Worm (Caenorhabditis elegans) whole organism, midembryonic: ENCODE results near the gene str-246.

Source experiments
- flt-1 ChIP-seq: fragments of 200-800 bp; sonication (Bioruptor generic); IDR thresholded peaks from 2 replicates; pipeline ENCODE4 v1.3.6; 2022; ENCODE audit warnings: missing genetic modification characterization, missing compliant biosample characterization
- med-1 ChIP-seq: sonication (generic microtip); optimal IDR thresholded peaks from 2 replicates; lab custom pipeline; 2017; ENCODE audit warnings: missing genetic modification characterization, mild to moderate bottlenecking, missing compliant biosample characterization, antibody characterized with exemption, missing genetic modification reagents; ENCODE audit not compliant: insufficient read depth
- ref-1 ChIP-seq: fragments of 200-800 bp; sonication (Bioruptor generic); conservative IDR thresholded peaks from 2 replicates; pipeline ENCODE4 v1.3.6; 2022; ENCODE audit warnings: missing genetic modification reagents, missing genetic modification characterization, missing compliant biosample characterization
- ztf-23 ChIP-seq: fragments of 200-800 bp; sonication (Bioruptor generic); IDR thresholded peaks from 2 replicates; pipeline ENCODE4 v1.3.6; 2022; ENCODE audit warnings: missing genetic modification reagents, missing genetic modification characterization, missing compliant biosample characterization

ce11 chrIII:11076743-11077142, 761 bp upstream of the str-246 start:
- no peak for TF ChIP-seq med-1 (GFP tag; lab: Kevin White, UChicago)
- no peak for TF ChIP-seq ref-1 (GFP tag; lab: Robert Waterston, UW)
- TF ChIP-seq flt-1 (GFP tag; lab: Robert Waterston, UW), result no peak
- TF ChIP-seq ztf-23 (GFP tag; lab: Robert Waterston, UW), result no peak
